Worm (Caenorhabditis elegans) whole organism, mixed stage, embryonic: Measurements from ENCODE around the gene col-124.

Source experiments
- bed-3 ChIP-seq: fragments of 200-800 bp; sonication (Bioruptor generic); optimal IDR thresholded peaks from 3 replicates; lab custom pipeline; 2018; ENCODE audit warnings: mild to moderate bottlenecking, missing genetic modification characterization, moderate library complexity, missing compliant biosample characterization
- blmp-1 ChIP-seq: fragments of 150-350 bp; optimal IDR thresholded peaks from 2 replicates; lab custom pipeline; 2014; ENCODE audit warnings: missing biosample characterization, missing genetic modification characterization
- ceh-39 ChIP-seq: fragments of 150-350 bp; optimal IDR thresholded peaks from 2 replicates; lab custom pipeline; 2014; ENCODE audit warnings: missing biosample characterization, missing genetic modification characterization
- ceh-43 ChIP-seq: fragments of 200-800 bp; sonication (Bioruptor generic); optimal IDR thresholded peaks from 2 replicates; lab custom pipeline; 2018; ENCODE audit warnings: mild to moderate bottlenecking, missing genetic modification characterization, moderate library complexity, missing compliant biosample characterization
- ceh-83 ChIP-seq: fragments of 200-800 bp; sonication (Bioruptor generic); optimal IDR thresholded peaks from 2 replicates; lab custom pipeline; 2018; ENCODE audit warnings: mild to moderate bottlenecking, missing genetic modification characterization, missing compliant biosample characterization
- ces-1 ChIP-seq: fragments of 150-350 bp; optimal IDR thresholded peaks from 2 replicates; lab custom pipeline; 2014; ENCODE audit warnings: missing biosample characterization, missing genetic modification reagents, missing genetic modification characterization
- cnd-1 ChIP-seq: fragments of 200-800 bp; sonication (Bioruptor generic); optimal IDR thresholded peaks from 2 replicates; lab custom pipeline; 2018; ENCODE audit warnings: mild to moderate bottlenecking, missing genetic modification characterization, missing compliant biosample characterization
- drap-1 ChIP-seq: fragments of 200-800 bp; sonication (Bioruptor generic); optimal IDR thresholded peaks from 3 replicates; lab custom pipeline; 2018; ENCODE audit warnings: mild to moderate bottlenecking, missing genetic modification characterization, missing compliant biosample characterization
- elt-1 ChIP-seq: sonication (generic microtip); optimal IDR thresholded peaks from 2 replicates; lab custom pipeline; 2017; ENCODE audit warnings: missing genetic modification characterization, mild to moderate bottlenecking, missing compliant biosample characterization, antibody characterized with exemption, moderate library complexity, borderline replicate concordance; ENCODE audit not compliant: insufficient read depth
- ham-2 ChIP-seq: fragments of 200-800 bp; sonication (Bioruptor generic); optimal IDR thresholded peaks from 2 replicates; lab custom pipeline; 2018; ENCODE audit warnings: mild to moderate bottlenecking, missing genetic modification characterization, missing compliant biosample characterization
- hlh-1 ChIP-seq: fragments of 150-350 bp; optimal IDR thresholded peaks from 2 replicates; lab custom pipeline; 2014; ENCODE audit warnings: missing biosample characterization, missing genetic modification reagents, missing genetic modification characterization
- lin-13 ChIP-seq: fragments of 150-350 bp; optimal IDR thresholded peaks from 2 replicates; lab custom pipeline; 2014; ENCODE audit warnings: missing biosample characterization, missing genetic modification characterization
- lin-32 ChIP-seq: fragments of 200-800 bp; sonication (Bioruptor generic); optimal IDR thresholded peaks from 2 replicates; lab custom pipeline; 2018; ENCODE audit warnings: mild to moderate bottlenecking, missing genetic modification characterization, missing compliant biosample characterization
- lsy-2 ChIP-seq: fragments of 150-350 bp; optimal IDR thresholded peaks from 2 replicates; lab custom pipeline; 2014; ENCODE audit warnings: missing biosample characterization, missing genetic modification characterization
- mab-5 ChIP-seq: fragments of 150-350 bp; optimal IDR thresholded peaks from 2 replicates; lab custom pipeline; 2014; ENCODE audit warnings: missing biosample characterization, missing genetic modification characterization
- mep-1 ChIP-seq: fragments of 150-350 bp; optimal IDR thresholded peaks from 2 replicates; lab custom pipeline; 2017; ENCODE audit warnings: missing biosample characterization, missing genetic modification reagents, missing genetic modification characterization, inconsistent platforms
- mls-2 ChIP-seq: sonication (generic microtip); optimal IDR thresholded peaks from 2 replicates; lab custom pipeline; 2016; ENCODE audit warnings: mild to moderate bottlenecking, missing genetic modification characterization, moderate library complexity, missing compliant biosample characterization
- nhr-12 ChIP-seq: fragments of 150-350 bp; optimal IDR thresholded peaks from 2 replicates; lab custom pipeline; 2014; ENCODE audit warnings: missing biosample characterization, missing genetic modification characterization
- nhr-2 ChIP-seq: fragments of 150-350 bp; optimal IDR thresholded peaks from 2 replicates; lab custom pipeline; 2014; ENCODE audit warnings: missing biosample characterization, missing genetic modification characterization
- nhr-237 ChIP-seq: fragments of 150-350 bp; optimal IDR thresholded peaks from 2 replicates; lab custom pipeline; 2014; ENCODE audit warnings: missing biosample characterization, missing genetic modification characterization
- nhr-76 ChIP-seq: sonication (generic microtip); optimal IDR thresholded peaks from 2 replicates; lab custom pipeline; 2017; ENCODE audit warnings: missing biosample characterization, missing genetic modification characterization
- pha-4 ChIP-seq: fragments of 150-350 bp; optimal IDR thresholded peaks from 2 replicates; lab custom pipeline; 2018; ENCODE audit warnings: missing biosample characterization, missing genetic modification reagents, missing genetic modification characterization
- snpc-4 ChIP-seq: fragments of 150-350 bp; optimal IDR thresholded peaks from 2 replicates; lab custom pipeline; 2014; ENCODE audit warnings: missing biosample characterization, missing genetic modification characterization
- tbx-8 ChIP-seq: fragments of 200-800 bp; sonication (Bioruptor generic); optimal IDR thresholded peaks from 2 replicates; lab custom pipeline; 2018; ENCODE audit warnings: mild to moderate bottlenecking, missing genetic modification characterization, moderate library complexity, missing compliant biosample characterization
- unc-120 ChIP-seq: sonication (generic microtip); optimal IDR thresholded peaks from 2 replicates; lab custom pipeline; 2017; ENCODE audit warnings: missing genetic modification characterization, missing compliant biosample characterization; ENCODE audit not compliant: poor library complexity, severe bottlenecking
- unc-39 ChIP-seq: fragments of 150-350 bp; optimal IDR thresholded peaks from 2 replicates; lab custom pipeline; 2014; ENCODE audit warnings: missing biosample characterization, missing genetic modification characterization
- unc-62 ChIP-seq: fragments of 150-350 bp; optimal IDR thresholded peaks from 2 replicates; lab custom pipeline; 2014; ENCODE audit warnings: missing biosample characterization, missing genetic modification reagents, missing genetic modification characterization
- zip-8 ChIP-seq: fragments of 150-350 bp; optimal IDR thresholded peaks from 2 replicates; lab custom pipeline; 2014; ENCODE audit warnings: missing biosample characterization, missing genetic modification characterization
- ztf-11 ChIP-seq: fragments of 150-350 bp; optimal IDR thresholded peaks from 2 replicates; lab custom pipeline; 2014; ENCODE audit warnings: missing biosample characterization, missing genetic modification characterization

col-124 gene

ce11 chrIV:10222122-10222589 lies 5.9 kb downstream of the col-124 start, which contains the start of gene C24F3.2:
Gene C24F3.2, plus strand, starts transcription at chrIV:10222539.
- no peak for TF ChIP-seq nhr-237 (tag; lab: Kevin White, UChicago)
- TF ChIP-seq drap-1 (GFP tag; lab: Kevin White, UChicago): peak; percentile 11
- peak; percentile 94 for TF ChIP-seq ham-2 (GFP tag; lab: Kevin White, UChicago)
- peak; percentile 92 for TF ChIP-seq lsy-2 (tag; lab: Kevin White, UChicago)
- TF ChIP-seq mls-2 (tag; lab: Kevin White, UChicago): peak; percentile 77
- peak; percentile 30 for TF ChIP-seq mep-1 (tag; lab: Kevin White, UChicago)
- TF ChIP-seq hlh-1: peak; percentile 27
- no peak for TF ChIP-seq zip-8 (tag; lab: Kevin White, UChicago)
- no peak for TF ChIP-seq cnd-1 (tag; lab: Kevin White, UChicago)
- TF ChIP-seq ces-1 (GFP tag; lab: Kevin White, UChicago): no peak
- no peak for TF ChIP-seq tbx-8
- TF ChIP-seq nhr-2 (tag; lab: Kevin White, UChicago): peak; percentile 12

DNA sequence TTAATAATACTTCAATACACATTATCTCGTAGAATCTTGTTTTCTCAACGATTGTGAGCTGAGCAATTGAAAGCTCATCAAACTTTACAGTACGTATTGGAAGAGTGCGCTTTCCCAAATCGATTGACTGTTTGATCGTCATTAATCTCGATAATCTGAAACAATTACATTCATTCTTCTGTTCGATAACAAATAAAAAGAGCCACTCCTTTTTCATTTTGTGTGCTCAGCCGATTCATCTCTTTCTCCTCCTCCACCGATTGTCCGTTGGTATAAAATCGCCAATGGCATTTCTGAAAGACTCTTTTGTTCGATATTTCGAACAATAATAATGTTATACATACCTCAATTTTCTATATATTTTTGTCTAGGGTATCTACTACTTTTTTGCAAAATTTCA lies 7.5 kb downstream of the col-124 start, which contains the start of gene nas-12:
TSS of gene nas-12 (plus strand) at position 301 of the 400 bp plus-strand sequence.
- TF ChIP-seq mls-2 (tag; lab: Kevin White, UChicago) (no peak), ceh-39 (tag; lab: Kevin White, UChicago) (no peak), tbx-8 (no peak), mep-1 (tag; lab: Kevin White, UChicago) (no peak), cnd-1 (tag; lab: Kevin White, UChicago) (no peak), ces-1 (GFP tag; lab: Kevin White, UChicago) (no peak), nhr-76 (tag; lab: Kevin White, UChicago) (no peak), pha-4 (tag; lab: Kevin White, UChicago) (no peak), bed-3 (GFP tag; lab: Kevin White, UChicago) (no peak), nhr-237 (tag; lab: Kevin White, UChicago) (no peak)

- TF ChIP-seq blmp-1 (no peak), mls-2 (tag; lab: Kevin White, UChicago) (no peak), zip-8 (tag; lab: Kevin White, UChicago) (no peak), elt-1 (tag; lab: Kevin White, UChicago) (no peak), mab-5 (no peak), ceh-83 (no peak), ceh-43 (GFP tag; lab: Kevin White, UChicago) (no peak), unc-62 (GFP tag; lab: Kevin White, UChicago) (no peak), hlh-1 (no peak), nhr-12 (no peak), ces-1 (GFP tag; lab: Kevin White, UChicago) (no peak), bed-3 (GFP tag; lab: Kevin White, UChicago) (no peak), lsy-2 (tag; lab: Kevin White, UChicago) (no peak), drap-1 (GFP tag; lab: Kevin White, UChicago) (no peak), ztf-11 (no peak), nhr-2 (tag; lab: Kevin White, UChicago) (no peak), nhr-76 (tag; lab: Kevin White, UChicago) (no peak)
These were observed 11.3 kb downstream of the col-124 start, which contains the start of gene F01G10.6 for ce11 chrIV:10227534-10227933. Gene F01G10.6, minus strand, starts transcription at chrIV:10227634.

DNA sequence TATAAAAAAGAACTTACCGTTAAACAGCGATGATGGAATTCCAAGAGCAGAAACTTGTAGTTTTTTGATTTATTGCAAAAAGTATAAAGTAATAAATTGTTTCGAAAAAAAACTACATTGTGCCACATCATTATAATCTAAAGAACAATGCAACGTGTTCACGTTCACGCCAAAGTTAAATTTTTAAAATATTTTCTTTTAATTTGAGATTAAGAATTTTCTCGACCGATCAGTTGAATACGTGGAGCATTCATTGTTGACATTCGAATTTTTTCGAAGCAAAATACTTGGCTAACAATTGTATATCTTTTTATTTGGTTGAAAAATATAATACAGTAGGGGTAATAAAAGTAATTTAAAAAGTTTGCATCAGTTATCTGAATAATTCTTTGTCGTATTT lies 14.7 kb downstream of the col-124 start, which contains the start of gene F01G10.5:
TSS of gene F01G10.5 (minus strand) at position 101 of the 400 bp plus-strand sequence.
- no peak for TF ChIP-seq ces-1 (GFP tag; lab: Kevin White, UChicago)
- no peak for TF ChIP-seq bed-3 (GFP tag; lab: Kevin White, UChicago)
- TF ChIP-seq nhr-2 (tag; lab: Kevin White, UChicago): no peak
- no peak for TF ChIP-seq lin-13 (tag; lab: Kevin White, UChicago)
- no peak for TF ChIP-seq elt-1 (tag; lab: Kevin White, UChicago)
- TF ChIP-seq hlh-1: no peak
- no peak for TF ChIP-seq lin-32 (GFP tag; lab: Kevin White, UChicago)
- TF ChIP-seq ztf-11: no peak
- no peak for TF ChIP-seq zip-8 (tag; lab: Kevin White, UChicago)
- no peak for TF ChIP-seq unc-120 (tag; lab: Kevin White, UChicago)
- no peak for TF ChIP-seq nhr-12
- TF ChIP-seq ham-2 (GFP tag; lab: Kevin White, UChicago): no peak

ce11 chrIV:10232456-10232855 lies 16.2 kb downstream of the col-124 start, which contains the start of gene F01G10.4:
Gene F01G10.4, minus strand, starts transcription at chrIV:10232556.
- TF ChIP-seq hlh-1 (no peak), nhr-237 (tag; lab: Kevin White, UChicago) (no peak), pha-4 (tag; lab: Kevin White, UChicago) (no peak), nhr-76 (tag; lab: Kevin White, UChicago) (no peak), ceh-39 (tag; lab: Kevin White, UChicago) (no peak), mab-5 (no peak), snpc-4 (tag; lab: Kevin White, UChicago) (no peak), unc-39 (no peak), zip-8 (tag; lab: Kevin White, UChicago) (no peak)
- TF ChIP-seq, all 35 proteins: peak for 0
